Worm (Caenorhabditis elegans) whole organism, L3 larva: ENCODE data around the gene nspc-18.

ENCODE experiments used
- R02D3.7 ChIP-seq: fragments of 150-350 bp; optimal IDR thresholded peaks from 2 replicates; lab custom pipeline; 2014; ENCODE audit warnings: missing biosample characterization, missing genetic modification characterization
- aly-2 ChIP-seq: fragments of 150-350 bp; optimal IDR thresholded peaks from 2 replicates; lab custom pipeline; 2014; ENCODE audit warnings: missing biosample characterization, missing genetic modification characterization
- ama-1 ChIP-seq: fragments of 150-350 bp; optimal IDR thresholded peaks from 2 replicates; lab custom pipeline; 2018
- ceh-16 ChIP-seq: sonication (generic microtip); optimal IDR thresholded peaks from 2 replicates; lab custom pipeline; 2017; ENCODE audit warnings: missing biosample characterization, missing genetic modification characterization
- ceh-28 ChIP-seq: fragments of 150-350 bp; optimal IDR thresholded peaks from 2 replicates; lab custom pipeline; 2014; ENCODE audit warnings: missing biosample characterization, missing genetic modification reagents, missing genetic modification characterization
- ceh-82 ChIP-seq: fragments of 150-350 bp; optimal IDR thresholded peaks from 2 replicates; lab custom pipeline; 2014; ENCODE audit warnings: missing biosample characterization, missing genetic modification characterization
- ceh-9 ChIP-seq: sonication (generic microtip); optimal IDR thresholded peaks from 2 replicates; lab custom pipeline; 2018; ENCODE audit warnings: missing biosample characterization, missing genetic modification characterization
- daf-12 ChIP-seq: fragments of 150-350 bp; optimal IDR thresholded peaks from 2 replicates; lab custom pipeline; 2014; ENCODE audit warnings: missing biosample characterization, missing genetic modification reagents, missing genetic modification characterization
- egl-5 ChIP-seq: fragments of 150-350 bp; optimal IDR thresholded peaks from 2 replicates; lab custom pipeline; 2017; ENCODE audit warnings: missing biosample characterization, missing genetic modification reagents, missing genetic modification characterization, inconsistent platforms
- elt-1 ChIP-seq: fragments of 150-350 bp; optimal IDR thresholded peaks from 2 replicates; lab custom pipeline; 2014; ENCODE audit warnings: missing biosample characterization, missing genetic modification characterization
- elt-2 ChIP-seq: sonication (generic microtip); optimal IDR thresholded peaks from 2 replicates; lab custom pipeline; 2016; ENCODE audit warnings: missing genetic modification reagents, mild to moderate bottlenecking, missing genetic modification characterization, missing compliant biosample characterization
- elt-3 ChIP-seq, 3 experiments: fragments of 150-350 bp in 1 of 3; sonication (generic microtip) in 2 of 3; optimal IDR thresholded peaks; 2 replicates in 2 of 3; 4 replicates in 1 of 3; lab custom pipeline; 2014 to 2017; ENCODE audit warnings: missing biosample characterization in 3 of 3, missing genetic modification characterization in 3 of 3
- fkh-10 ChIP-seq: sonication (generic microtip); optimal IDR thresholded peaks from 2 replicates; lab custom pipeline; 2017; ENCODE audit warnings: missing biosample characterization, missing genetic modification reagents, missing genetic modification characterization
- fkh-2 ChIP-seq: fragments of 150-350 bp; optimal IDR thresholded peaks from 2 replicates; lab custom pipeline; 2014; ENCODE audit warnings: missing biosample characterization, missing genetic modification reagents, missing genetic modification characterization
- fos-1 ChIP-seq: fragments of 150-350 bp; optimal IDR thresholded peaks from 2 replicates; lab custom pipeline; 2014; ENCODE audit warnings: missing biosample characterization, missing genetic modification characterization
- hmg-11 ChIP-seq: sonication (generic microtip); optimal IDR thresholded peaks from 2 replicates; lab custom pipeline; 2016; ENCODE audit warnings: missing genetic modification characterization, missing compliant biosample characterization
- jun-1 ChIP-seq: fragments of 150-350 bp; optimal IDR thresholded peaks from 2 replicates; lab custom pipeline; 2014; ENCODE audit warnings: missing biosample characterization, missing genetic modification reagents, missing genetic modification characterization
- lin-15B ChIP-seq: fragments of 150-350 bp; optimal IDR thresholded peaks from 2 replicates; lab custom pipeline; 2014; ENCODE audit warnings: missing biosample characterization, missing genetic modification characterization
- lin-39 ChIP-seq: fragments of 150-350 bp; optimal IDR thresholded peaks from 2 replicates; lab custom pipeline; 2018; ENCODE audit warnings: missing biosample characterization, missing genetic modification reagents, missing genetic modification characterization
- lsy-12 ChIP-seq: sonication (generic microtip); optimal IDR thresholded peaks from 2 replicates; lab custom pipeline; 2016; ENCODE audit warnings: mild to moderate bottlenecking, missing genetic modification characterization, missing compliant biosample characterization
- mdl-1 ChIP-seq: fragments of 150-350 bp; optimal IDR thresholded peaks from 2 replicates; lab custom pipeline; 2014; ENCODE audit warnings: missing biosample characterization, missing genetic modification characterization
- mml-1 ChIP-seq: fragments of 150-350 bp; sonication (generic microtip); optimal IDR thresholded peaks from 3 replicates; lab custom pipeline; 2014; ENCODE audit warnings: missing biosample characterization, missing genetic modification characterization
- nfya-1 ChIP-seq: sonication (generic microtip); optimal IDR thresholded peaks from 2 replicates; lab custom pipeline; 2017; ENCODE audit warnings: missing genetic modification characterization, mild to moderate bottlenecking, missing compliant biosample characterization, antibody characterized with exemption, moderate library complexity; ENCODE audit not compliant: insufficient read depth
- nhr-11 ChIP-seq: fragments of 150-350 bp; optimal IDR thresholded peaks from 2 replicates; lab custom pipeline; 2014; ENCODE audit warnings: missing biosample characterization, missing genetic modification characterization
- nhr-12 ChIP-seq: fragments of 150-350 bp; optimal IDR thresholded peaks from 2 replicates; lab custom pipeline; 2014; ENCODE audit warnings: missing biosample characterization, missing genetic modification characterization
- nhr-23 ChIP-seq: fragments of 150-350 bp; optimal IDR thresholded peaks from 2 replicates; lab custom pipeline; 2014; ENCODE audit warnings: missing biosample characterization, missing genetic modification reagents, missing genetic modification characterization
- nhr-237 ChIP-seq: fragments of 150-350 bp; optimal IDR thresholded peaks from 2 replicates; lab custom pipeline; 2014; ENCODE audit warnings: missing biosample characterization, missing genetic modification characterization
- nhr-25 ChIP-seq: sonication (generic microtip); optimal IDR thresholded peaks from 2 replicates; lab custom pipeline; 2017; ENCODE audit warnings: missing biosample characterization, missing genetic modification characterization
- nhr-28 ChIP-seq: fragments of 150-350 bp; optimal IDR thresholded peaks from 2 replicates; lab custom pipeline; 2014; ENCODE audit warnings: missing biosample characterization, missing genetic modification characterization
- nhr-43 ChIP-seq: sonication (generic microtip); optimal IDR thresholded peaks from 2 replicates; lab custom pipeline; 2016; ENCODE audit warnings: mild to moderate bottlenecking, missing genetic modification characterization, missing compliant biosample characterization; ENCODE audit not compliant: poor library complexity, severe bottlenecking
- nhr-67 ChIP-seq: fragments of 150-350 bp; optimal IDR thresholded peaks from 2 replicates; lab custom pipeline; 2014; ENCODE audit warnings: missing biosample characterization, missing genetic modification characterization
- nhr-77 ChIP-seq: fragments of 150-350 bp; optimal IDR thresholded peaks from 2 replicates; lab custom pipeline; 2014; ENCODE audit warnings: missing biosample characterization, missing genetic modification characterization
- pha-4 ChIP-seq: fragments of 150-350 bp; optimal IDR thresholded peaks from 2 replicates; lab custom pipeline; 2014; ENCODE audit warnings: missing biosample characterization, missing genetic modification reagents, missing genetic modification characterization
- pqm-1 ChIP-seq: fragments of 150-350 bp; optimal IDR thresholded peaks from 2 replicates; lab custom pipeline; 2017; ENCODE audit warnings: missing biosample characterization, missing genetic modification characterization, inconsistent platforms
- sea-2 ChIP-seq: fragments of 150-350 bp; sonication (generic microtip); optimal IDR thresholded peaks from 4 replicates; lab custom pipeline; 2014; ENCODE audit warnings: missing biosample characterization, missing genetic modification reagents, missing genetic modification characterization
- skn-1 ChIP-seq: fragments of 150-350 bp; optimal IDR thresholded peaks from 2 replicates; lab custom pipeline; 2014; ENCODE audit warnings: missing biosample characterization, missing genetic modification characterization
- snpc-4 ChIP-seq: fragments of 150-350 bp; optimal IDR thresholded peaks from 2 replicates; lab custom pipeline; 2014; ENCODE audit warnings: missing biosample characterization, missing genetic modification characterization
- unc-39 ChIP-seq: sonication (generic microtip); optimal IDR thresholded peaks from 4 replicates; lab custom pipeline; 2017; ENCODE audit warnings: missing biosample characterization, missing genetic modification characterization
- unc-62 ChIP-seq: fragments of 150-350 bp; sonication (generic microtip); optimal IDR thresholded peaks from 4 replicates; lab custom pipeline; 2014; ENCODE audit warnings: missing biosample characterization, missing genetic modification reagents, missing genetic modification characterization
- zag-1 ChIP-seq: fragments of 150-350 bp; optimal IDR thresholded peaks from 2 replicates; lab custom pipeline; 2014; ENCODE audit warnings: missing biosample characterization, missing genetic modification characterization
- ztf-11 ChIP-seq: fragments of 150-350 bp; optimal IDR thresholded peaks from 2 replicates; lab custom pipeline; 2014; ENCODE audit warnings: missing biosample characterization, missing genetic modification characterization
- ztf-4 ChIP-seq: fragments of 150-350 bp; optimal IDR thresholded peaks from 2 replicates; lab custom pipeline; 2014; ENCODE audit warnings: missing biosample characterization, missing genetic modification characterization

The nspc-18 gene

DNA sequence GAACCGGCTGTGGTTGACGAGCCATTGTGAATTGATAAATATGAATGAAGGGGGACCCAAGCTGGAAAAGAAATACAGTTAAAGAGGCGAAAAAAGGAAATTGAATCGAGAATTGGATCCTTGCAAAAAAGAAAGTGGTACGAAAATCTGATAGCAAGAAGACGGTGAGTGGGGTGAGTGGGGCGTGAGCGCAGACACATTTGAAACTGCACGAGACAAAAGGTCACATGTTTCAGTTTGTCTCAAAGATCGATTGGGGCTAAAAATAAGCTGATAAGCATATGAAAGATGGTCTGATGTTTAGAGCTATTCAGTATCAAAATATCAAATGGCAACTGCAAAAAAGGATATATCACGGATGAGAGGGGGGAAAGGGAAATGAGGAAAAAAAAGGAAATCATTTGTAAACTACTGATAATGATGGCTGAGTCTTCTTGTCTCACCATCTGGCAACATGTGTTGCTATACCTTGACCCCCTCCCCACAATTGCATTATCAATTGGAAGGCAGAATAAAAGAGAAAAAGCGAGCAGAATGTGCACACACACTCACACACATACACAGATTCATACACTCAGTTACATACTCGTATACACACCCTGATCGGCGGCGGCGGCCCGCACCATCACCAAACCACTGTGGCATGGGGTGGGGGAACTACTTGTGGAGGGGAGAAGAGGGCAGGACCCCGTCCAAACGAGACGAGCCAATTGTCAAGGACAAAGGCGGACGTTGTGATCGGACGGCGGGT lies 23.5 kb downstream of the nspc-18 start, which contains the start of gene M163.1 (continued):
- no peak for TF ChIP-seq snpc-4 (tag; lab: Kevin White, UChicago)
- TF ChIP-seq egl-5 (tag; lab: Kevin White, UChicago), result no peak
- TF ChIP-seq zag-1 (tag; lab: Kevin White, UChicago), result no peak
- TF ChIP-seq nhr-12, result no peak
- TF ChIP-seq, all 47 proteins: peak for 6

DNA sequence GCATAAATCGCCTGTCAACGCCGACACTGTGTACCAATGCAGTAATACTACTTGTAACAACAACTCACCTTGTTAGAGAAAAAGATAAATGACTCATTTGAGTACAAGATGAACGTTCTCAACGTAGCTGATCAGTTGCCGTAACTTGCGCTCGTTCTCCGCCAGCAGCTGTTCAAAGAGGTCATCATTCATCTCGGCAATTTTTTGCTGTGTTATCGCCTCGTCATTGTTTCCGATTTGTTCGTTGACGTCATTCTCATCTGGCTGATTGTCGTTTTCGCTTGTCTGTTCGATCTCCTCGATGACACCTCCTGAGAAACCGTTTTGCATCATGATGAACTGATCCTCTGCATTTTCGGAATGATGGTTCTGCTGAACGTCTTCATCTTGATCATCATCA lies 24.2 kb downstream of the nspc-18 start:
- TF ChIP-seq fos-1 (no peak), nhr-43 (peak; percentile 17), nhr-23 (tag; lab: Kevin White, UChicago) (peak; percentile 69), elt-1 (tag; lab: Kevin White, UChicago) (peak; percentile 42), lin-39 (tag; lab: Kevin White, UChicago) (peak; percentile 23), hmg-11 (tag; lab: Kevin White, UChicago) (no peak), nhr-25 (tag; lab: Kevin White, UChicago) (peak; percentile 74)

ce11 chrX:14502116-14502587 lies 25.3 kb downstream of the nspc-18 start:
- no peak for TF ChIP-seq ceh-82
- TF ChIP-seq nhr-43, result peak; percentile 82
- TF ChIP-seq unc-62 (GFP tag; lab: Kevin White, UChicago), result peak; percentile 45
- peak; percentile 13 for TF ChIP-seq nhr-23 (tag; lab: Kevin White, UChicago)
- TF ChIP-seq ama-1 (lab: Kevin White, UChicago), result no peak
- TF ChIP-seq ceh-16 (tag; lab: Kevin White, UChicago), result no peak
- TF ChIP-seq pha-4 (tag; lab: Kevin White, UChicago), result peak; percentile 61
- TF ChIP-seq hmg-11 (tag; lab: Kevin White, UChicago), result no peak
- TF ChIP-seq nhr-67 (tag; lab: Kevin White, UChicago), result no peak
- TF ChIP-seq elt-2 (tag; lab: Kevin White, UChicago), result peak; percentile 97
- TF ChIP-seq nhr-237 (tag; lab: Kevin White, UChicago), result no peak
- TF ChIP-seq ztf-4 (tag; lab: Kevin White, UChicago), result no peak
- TF ChIP-seq pqm-1 (tag; lab: Kevin White, UChicago), result peak; percentile 83
- no peak for TF ChIP-seq skn-1
- peak; percentile 87 for TF ChIP-seq jun-1 (tag; lab: Kevin White, UChicago)
- peak; percentile 69 for TF ChIP-seq nhr-25 (tag; lab: Kevin White, UChicago)
- no peak for TF ChIP-seq daf-12 (tag; lab: Kevin White, UChicago)
- peak; percentile 19 for TF ChIP-seq elt-1 (tag; lab: Kevin White, UChicago)
- no peak for TF ChIP-seq nhr-28 (tag; lab: Kevin White, UChicago)
- no peak for TF ChIP-seq nhr-11 (tag; lab: Kevin White, UChicago)
- peak; percentile 9 for TF ChIP-seq nfya-1

ce11 chrX:14500422-14501058 lies 26.9 kb downstream of the nspc-18 start:
- no peak for TF ChIP-seq nhr-11 (tag; lab: Kevin White, UChicago)
- peak; percentile 17 for TF ChIP-seq pqm-1 (tag; lab: Kevin White, UChicago)
- TF ChIP-seq ztf-11 (tag; lab: Kevin White, UChicago), result no peak
- TF ChIP-seq egl-5 (tag; lab: Kevin White, UChicago), result no peak
- TF ChIP-seq ama-1 (lab: Kevin White, UChicago), result no peak
- TF ChIP-seq lin-15B (tag; lab: Kevin White, UChicago), result no peak
- TF ChIP-seq mml-1, result no peak
- no peak for TF ChIP-seq fos-1
- TF ChIP-seq fkh-2 (tag; lab: Kevin White, UChicago), result no peak
- TF ChIP-seq lsy-12, result no peak
- TF ChIP-seq elt-1 (tag; lab: Kevin White, UChicago), result peak; percentile 84
- TF ChIP-seq elt-3 (tag; optimal IDR thresholded peaks at IDR 0.05; lab: Kevin White, UChicago), result no peak
- TF ChIP-seq mdl-1 (tag; lab: Kevin White, UChicago), result no peak
- TF ChIP-seq ceh-9 (tag; lab: Kevin White, UChicago), result no peak
- peak; percentile 72 for TF ChIP-seq nhr-25 (tag; lab: Kevin White, UChicago)
- TF ChIP-seq pha-4 (tag; lab: Kevin White, UChicago), result peak; percentile 14
- TF ChIP-seq fkh-10 (GFP tag; lab: Kevin White, UChicago), result no peak
- no peak for TF ChIP-seq ceh-16 (tag; lab: Kevin White, UChicago)
- no peak for TF ChIP-seq nhr-237 (tag; lab: Kevin White, UChicago)
- TF ChIP-seq hmg-11 (tag; lab: Kevin White, UChicago), result no peak
- no peak for TF ChIP-seq ceh-82
- no peak for TF ChIP-seq nhr-43
- TF ChIP-seq zag-1 (tag; lab: Kevin White, UChicago), result no peak
- no peak for TF ChIP-seq R02D3.7 (tag; lab: Kevin White, UChicago)
- TF ChIP-seq nhr-28 (tag; lab: Kevin White, UChicago), result no peak
- TF ChIP-seq unc-39 (tag; lab: Kevin White, UChicago), result no peak
- no peak for TF ChIP-seq ceh-28 (tag; lab: Kevin White, UChicago)
- TF ChIP-seq nhr-12, result no peak
- TF ChIP-seq aly-2 (tag; lab: Kevin White, UChicago), result no peak
- no peak for TF ChIP-seq unc-62 (GFP tag; lab: Kevin White, UChicago)
- no peak for TF ChIP-seq nhr-67 (tag; lab: Kevin White, UChicago)
- TF ChIP-seq sea-2, result no peak
- no peak for TF ChIP-seq daf-12 (tag; lab: Kevin White, UChicago)
- no peak for TF ChIP-seq nhr-77 (tag; lab: Kevin White, UChicago)
- TF ChIP-seq elt-2 (tag; lab: Kevin White, UChicago), result peak; percentile 99
